Worm (Caenorhabditis elegans) whole organism, L1 larva: ENCODE results near the gene B0361.9.

Experiments used
- C04F5.9 ChIP-seq: sonication (generic microtip); optimal IDR thresholded peaks from 2 replicates; lab custom pipeline; 2016; ENCODE audit warnings: missing genetic modification characterization, missing compliant biosample characterization
- C16A3.4 ChIP-seq: fragments of 150-350 bp; optimal IDR thresholded peaks from 2 replicates; lab custom pipeline; 2014; ENCODE audit warnings: missing biosample characterization, missing genetic modification characterization
- Y116A8C.19 ChIP-seq: sonication (generic microtip); optimal IDR thresholded peaks from 2 replicates; lab custom pipeline; 2016; ENCODE audit warnings: missing compliant biosample characterization, missing genetic modification characterization, borderline replicate concordance
- aha-1 ChIP-seq: fragments of 150-350 bp; optimal IDR thresholded peaks from 2 replicates; lab custom pipeline; 2014; ENCODE audit warnings: missing biosample characterization, missing genetic modification characterization
- alr-1 ChIP-seq: fragments of 200-800 bp; sonication (Bioruptor generic); optimal IDR thresholded peaks from 2 replicates; lab custom pipeline; 2018; ENCODE audit warnings: borderline replicate concordance, mild to moderate bottlenecking, missing genetic modification characterization, missing compliant biosample characterization
- ama-1 ChIP-seq: fragments of 150-350 bp; optimal IDR thresholded peaks from 2 replicates; lab custom pipeline; 2014
- blmp-1 ChIP-seq: fragments of 150-350 bp; optimal IDR thresholded peaks from 2 replicates; lab custom pipeline; 2014; ENCODE audit warnings: missing biosample characterization, missing genetic modification characterization
- ceh-63 ChIP-seq: fragments of 200-800 bp; sonication (Bioruptor generic); optimal IDR thresholded peaks from 2 replicates; lab custom pipeline; 2018; ENCODE audit warnings: mild to moderate bottlenecking, missing genetic modification characterization, missing compliant biosample characterization
- ceh-88 ChIP-seq: fragments of 200-800 bp; sonication (Bioruptor generic); IDR thresholded peaks from 2 replicates; pipeline ENCODE4 v1.3.6; 2022; ENCODE audit warnings: missing genetic modification characterization, missing compliant biosample characterization
- dsc-1 ChIP-seq: sonication (generic microtip); optimal IDR thresholded peaks from 2 replicates; lab custom pipeline; 2016; ENCODE audit warnings: mild to moderate bottlenecking, missing genetic modification characterization, missing compliant biosample characterization
- efl-1 ChIP-seq, 4 experiments: fragments of 150-350 bp; optimal IDR thresholded peaks in 3 of 4; peaks in 1 of 4; 1 replicate in 1 of 4; 2 replicates in 3 of 4; lab custom pipeline; 2014; ENCODE audit warnings: missing biosample characterization in 2 of 4, missing genetic modification characterization in 2 of 4, missing genetic modification reagents in 2 of 4
- egl-13 ChIP-seq: sonication (generic microtip); optimal IDR thresholded peaks from 2 replicates; lab custom pipeline; 2016; ENCODE audit warnings: missing genotype, missing genetic modification reagents, missing genetic modification characterization, missing compliant biosample characterization
- egl-27 ChIP-seq, 2 experiments: fragments of 150-350 bp in 1 of 2; sonication (generic microtip); optimal IDR thresholded peaks; 3 replicates each; lab custom pipeline; 2017 to 2018; ENCODE audit warnings: missing biosample characterization in 2 of 2, missing genetic modification characterization in 2 of 2, missing genetic modification reagents in 2 of 2
- elt-3 ChIP-seq, 6 experiments: fragments of 150-350 bp in 1 of 6; sonication (generic microtip); optimal IDR thresholded peaks; 2 replicates each; lab custom pipeline; 2017 to 2018; ENCODE audit warnings: missing biosample characterization in 6 of 6, missing genetic modification characterization in 6 of 6, inconsistent platforms in 1 of 6
- fkh-10 ChIP-seq: sonication (generic microtip); optimal IDR thresholded peaks from 2 replicates; lab custom pipeline; 2017; ENCODE audit warnings: missing biosample characterization, missing genetic modification reagents, missing genetic modification characterization
- fkh-8 ChIP-seq: sonication (generic microtip); optimal IDR thresholded peaks from 2 replicates; lab custom pipeline; 2016; ENCODE audit warnings: mild to moderate bottlenecking, missing genetic modification characterization, missing compliant biosample characterization
- fos-1 ChIP-seq: fragments of 150-350 bp; optimal IDR thresholded peaks from 2 replicates; lab custom pipeline; 2014; ENCODE audit warnings: missing biosample characterization, missing genetic modification characterization
- grh-1 ChIP-seq: fragments of 200-800 bp; sonication (Bioruptor generic); IDR thresholded peaks from 2 replicates; pipeline ENCODE4 v1.3.6; 2022; ENCODE audit warnings: missing genetic modification reagents, missing genetic modification characterization, missing compliant biosample characterization
- hlh-4 ChIP-seq: sonication (generic microtip); optimal IDR thresholded peaks from 2 replicates; lab custom pipeline; 2016; ENCODE audit warnings: mild to moderate bottlenecking, missing genetic modification characterization, missing compliant biosample characterization
- hpl-2 ChIP-seq: fragments of 150-350 bp; optimal IDR thresholded peaks from 2 replicates; lab custom pipeline; 2014; ENCODE audit warnings: missing biosample characterization, missing genetic modification reagents, missing genetic modification characterization
- lin-13 ChIP-seq: fragments of 150-350 bp; optimal IDR thresholded peaks from 2 replicates; lab custom pipeline; 2014; ENCODE audit warnings: missing biosample characterization, missing genetic modification reagents, missing genetic modification characterization
- lin-14 ChIP-seq: fragments of 200-800 bp; sonication (Bioruptor generic); optimal IDR thresholded peaks from 2 replicates; lab custom pipeline; 2018; ENCODE audit warnings: mild to moderate bottlenecking, missing genetic modification characterization, moderate library complexity, missing compliant biosample characterization
- lin-35 ChIP-seq, 2 experiments: fragments of 150-350 bp; optimal IDR thresholded peaks; 2 replicates each; lab custom pipeline; 2014; ENCODE audit warnings: missing biosample characterization in 2 of 2, missing genetic modification characterization in 2 of 2, missing genetic modification reagents in 2 of 2
- lin-39 ChIP-seq: fragments of 150-350 bp; optimal IDR thresholded peaks from 2 replicates; lab custom pipeline; 2014; ENCODE audit warnings: missing biosample characterization, missing genetic modification reagents, missing genetic modification characterization
- lsy-2 ChIP-seq, 2 experiments: fragments of 150-350 bp; optimal IDR thresholded peaks; 2 replicates each; lab custom pipeline; 2014; ENCODE audit warnings: missing biosample characterization in 2 of 2, missing genetic modification characterization in 2 of 2
- nhr-12 ChIP-seq: sonication (generic microtip); optimal IDR thresholded peaks from 2 replicates; lab custom pipeline; 2017; ENCODE audit warnings: missing biosample characterization, missing genetic modification characterization
- nhr-19 ChIP-seq: fragments of 200-800 bp; sonication (Bioruptor generic); conservative IDR thresholded peaks from 2 replicates; pipeline ENCODE4 v1.3.6; 2022; ENCODE audit warnings: missing genetic modification characterization, missing compliant biosample characterization
- nhr-20 ChIP-seq: sonication (generic microtip); optimal IDR thresholded peaks from 2 replicates; lab custom pipeline; 2016; ENCODE audit warnings: mild to moderate bottlenecking, missing genetic modification characterization, missing compliant biosample characterization
- nhr-28 ChIP-seq: fragments of 150-350 bp; optimal IDR thresholded peaks from 2 replicates; lab custom pipeline; 2014; ENCODE audit warnings: missing biosample characterization, missing genetic modification characterization
- nhr-71 ChIP-seq: sonication (generic microtip); optimal IDR thresholded peaks from 2 replicates; lab custom pipeline; 2016; ENCODE audit warnings: mild to moderate bottlenecking, missing genetic modification characterization, moderate library complexity, missing compliant biosample characterization
- nhr-85 ChIP-seq: sonication (generic microtip); peaks from one replicate; lab custom pipeline; 2016; ENCODE audit warnings: missing genetic modification characterization, inconsistent platforms, missing compliant biosample characterization
- nhr-90 ChIP-seq: sonication (generic microtip); optimal IDR thresholded peaks from 2 replicates; lab custom pipeline; 2016; ENCODE audit warnings: mild to moderate bottlenecking, missing genetic modification characterization, missing compliant biosample characterization; ENCODE audit not compliant: poor library complexity
- pqm-1 ChIP-seq: sonication (generic microtip); optimal IDR thresholded peaks from 3 replicates; lab custom pipeline; 2017; ENCODE audit warnings: missing biosample characterization, missing genetic modification characterization
- rnt-1 ChIP-seq: sonication (generic microtip); optimal IDR thresholded peaks from 2 replicates; lab custom pipeline; 2016; ENCODE audit warnings: mild to moderate bottlenecking, missing genetic modification characterization, moderate library complexity, missing compliant biosample characterization
- snpc-4 ChIP-seq: fragments of 150-350 bp; optimal IDR thresholded peaks from 2 replicates; lab custom pipeline; 2014; ENCODE audit warnings: missing biosample characterization, missing genetic modification characterization
- snu-23 ChIP-seq: sonication (generic microtip); optimal IDR thresholded peaks from 2 replicates; lab custom pipeline; 2016; ENCODE audit warnings: missing genetic modification characterization, missing compliant biosample characterization
- sox-4 ChIP-seq: sonication (generic microtip); optimal IDR thresholded peaks from 2 replicates; lab custom pipeline; 2016; ENCODE audit warnings: missing genetic modification characterization, missing compliant biosample characterization
- sptf-1 ChIP-seq: fragments of 150-350 bp; optimal IDR thresholded peaks from 2 replicates; lab custom pipeline; 2014; ENCODE audit warnings: missing biosample characterization, missing genetic modification characterization
- tbx-2 ChIP-seq: sonication (generic microtip); optimal IDR thresholded peaks from 2 replicates; lab custom pipeline; 2016; ENCODE audit warnings: missing genetic modification characterization, missing compliant biosample characterization
- unc-130 ChIP-seq: fragments of 150-350 bp; optimal IDR thresholded peaks from 2 replicates; lab custom pipeline; 2017; ENCODE audit warnings: missing biosample characterization, missing genetic modification characterization, inconsistent platforms
- unc-30 ChIP-seq: sonication (generic microtip); optimal IDR thresholded peaks from 2 replicates; lab custom pipeline; 2017; ENCODE audit warnings: missing biosample characterization, missing genetic modification characterization
- unc-62 ChIP-seq: fragments of 150-350 bp; optimal IDR thresholded peaks from 2 replicates; lab custom pipeline; 2014; ENCODE audit warnings: missing biosample characterization, missing genetic modification reagents, missing genetic modification characterization
- unc-86 ChIP-seq: sonication (generic microtip); optimal IDR thresholded peaks from 2 replicates; lab custom pipeline; 2016; ENCODE audit warnings: missing genetic modification characterization, missing compliant biosample characterization
- unc-98 ChIP-seq: fragments of 200-800 bp; sonication (Bioruptor generic); IDR thresholded peaks from 2 replicates; pipeline ENCODE4 v1.3.6; 2022; ENCODE audit warnings: missing genetic modification characterization, missing compliant biosample characterization
- vab-15 ChIP-seq: sonication (generic microtip); optimal IDR thresholded peaks from 2 replicates; lab custom pipeline; 2017; ENCODE audit warnings: missing genotype, mild to moderate bottlenecking, missing genetic modification characterization, missing compliant biosample characterization
- xbp-1 ChIP-seq: sonication (generic microtip); optimal IDR thresholded peaks from 2 replicates; lab custom pipeline; 2016; ENCODE audit warnings: missing genetic modification characterization, missing compliant biosample characterization
- zag-1 ChIP-seq: fragments of 150-350 bp; optimal IDR thresholded peaks from 2 replicates; lab custom pipeline; 2014; ENCODE audit warnings: missing biosample characterization, missing genetic modification characterization
- zip-4 ChIP-seq: fragments of 200-800 bp; sonication (Bioruptor generic); optimal IDR thresholded peaks from 2 replicates; lab custom pipeline; 2018; ENCODE audit warnings: mild to moderate bottlenecking, missing genetic modification characterization, moderate library complexity, missing compliant biosample characterization

The B0361.9 gene

ce11 chrIII:7297045-7297680, 2.3 kb downstream of the B0361.9 start:
- peak; percentile 42 for TF ChIP-seq nhr-71 (tag; lab: Kevin White, UChicago)
- no peak for TF ChIP-seq fkh-8 (tag; lab: Kevin White, UChicago)
- TF ChIP-seq nhr-12 (tag; lab: Kevin White, UChicago) = no peak
- peak in 1 of 2 experiments; percentile 34 for TF ChIP-seq lin-35 (GFP tag; optimal IDR thresholded peaks at IDR 0.05; lab: Kevin White, UChicago)
- peak in 3 of 6 experiments; percentile 58 to 71 (median 65) for TF ChIP-seq elt-3 (tag; optimal IDR thresholded peaks at IDR 0.05; lab: Kevin White, UChicago)
- no peak for TF ChIP-seq snpc-4 (tag; lab: Kevin White, UChicago)
- peak in 1 of 2 experiments; percentile 33 for TF ChIP-seq lsy-2 (tag; optimal IDR thresholded peaks at IDR 0.05; lab: Kevin White, UChicago)
- TF ChIP-seq tbx-2 (tag; lab: Kevin White, UChicago) = peak; percentile 11
- peak; percentile 79 for TF ChIP-seq blmp-1 (tag; lab: Kevin White, UChicago)
- peak; percentile 37 for TF ChIP-seq nhr-90
- TF ChIP-seq nhr-19 (GFP tag; lab: Robert Waterston, UW) = peak; percentile 21; the same call in 1 of the 2 replicates
- TF ChIP-seq ceh-63 = no peak
- TF ChIP-seq snu-23 (GFP tag; lab: Kevin White, UChicago) = peak; percentile 27
- TF ChIP-seq sptf-1 (tag; lab: Kevin White, UChicago) = no peak
- peak; percentile 60 for TF ChIP-seq lin-14 (GFP tag; lab: Kevin White, UChicago)
- peak; percentile 17 for TF ChIP-seq unc-130 (tag; lab: Kevin White, UChicago)
- peak; percentile 62 for TF ChIP-seq nhr-20 (tag; lab: Kevin White, UChicago)
- peak; percentile 23 for TF ChIP-seq vab-15 (tag; lab: Kevin White, UChicago)
- TF ChIP-seq nhr-85 (tag; lab: Kevin White, UChicago) = peak; percentile 95
- TF ChIP-seq efl-1 (optimal IDR thresholded peaks at IDR 0.05; lab: Kevin White, UChicago) = no peak
- peak in 1 of 2 experiments; percentile 79 for TF ChIP-seq efl-1 (GFP tag; optimal IDR thresholded peaks at IDR 0.05 in 1 of 2; lab: Kevin White, UChicago)
- TF ChIP-seq, all 84 proteins: peak for 15

ce11 chrIII:7296092-7296668, 3.3 kb downstream of the B0361.9 start:
- TF ChIP-seq nhr-28 (tag; lab: Kevin White, UChicago) (no peak), Y116A8C.19 (tag; lab: Kevin White, UChicago) (no peak), zag-1 (tag; lab: Kevin White, UChicago) (no peak), lin-13 (GFP tag; lab: Kevin White, UChicago) (no peak), fkh-10 (no peak), C16A3.4 (tag; lab: Kevin White, UChicago) (no peak), nhr-71 (tag; lab: Kevin White, UChicago) (peak; percentile 26), egl-13 (tag; lab: Kevin White, UChicago) (no peak), hpl-2 (no peak), nhr-85 (tag; lab: Kevin White, UChicago) (peak; percentile 70), alr-1 (tag; lab: Kevin White, UChicago) (no peak), sptf-1 (tag; lab: Kevin White, UChicago) (no peak), xbp-1 (tag; lab: Kevin White, UChicago) (peak; percentile 89), aha-1 (no peak), zip-4 (GFP tag; lab: Kevin White, UChicago) (no peak), lin-39 (no peak), C04F5.9 (tag; lab: Kevin White, UChicago) (no peak), rnt-1 (no peak), grh-1 (GFP tag; lab: Robert Waterston, UW) (no peak), fos-1 (no peak), nhr-20 (tag; lab: Kevin White, UChicago) (peak; percentile 66), unc-30 (tag; lab: Kevin White, UChicago) (no peak), lin-14 (GFP tag; lab: Kevin White, UChicago) (peak; percentile 63), dsc-1 (tag; lab: Kevin White, UChicago) (no peak), egl-27 (tag; optimal IDR thresholded peaks at IDR 0.05; lab: Kevin White, UChicago) (no peak), ceh-88 (GFP tag; lab: Robert Waterston, UW) (no peak), pqm-1 (tag; lab: Kevin White, UChicago) (no peak), unc-62 (GFP tag; lab: Kevin White, UChicago) (no peak), unc-98 (GFP tag; lab: Robert Waterston, UW) (no peak), snu-23 (GFP tag; lab: Kevin White, UChicago) (peak; percentile 26), efl-1 (optimal IDR thresholded peaks at IDR 0.05; lab: Kevin White, UChicago) (no peak), efl-1 (GFP tag; optimal IDR thresholded peaks at IDR 0.05 in 1 of 2; lab: Kevin White, UChicago) (no peak), lsy-2 (tag; optimal IDR thresholded peaks at IDR 0.05; lab: Kevin White, UChicago) (peak in 1 of 2 experiments; percentile 2), fkh-8 (tag; lab: Kevin White, UChicago) (no peak), sox-4 (no peak), ama-1 (lab: Kevin White, UChicago) (no peak), hlh-4 (tag; lab: Kevin White, UChicago) (no peak), unc-86 (no peak), blmp-1 (tag; lab: Kevin White, UChicago) (peak; percentile 39)
